Worm (Caenorhabditis elegans) whole organism, young adult: ENCODE data around the gene zipt-2.2.

Source experiments
- B0019.2 ChIP-seq: fragments of 200-800 bp; sonication (Bioruptor generic); conservative IDR thresholded peaks from 2 replicates; pipeline ENCODE4 v1.3.6; 2022; ENCODE audit warnings: missing genetic modification reagents, missing genetic modification characterization, missing compliant biosample characterization
- C06A6.2 ChIP-seq: fragments of 200-800 bp; sonication (Bioruptor generic); conservative IDR thresholded peaks from 2 replicates; pipeline ENCODE4 v1.3.6; 2022; ENCODE audit warnings: missing genetic modification characterization, missing compliant biosample characterization
- F10E7.11 ChIP-seq: sonication (generic microtip); optimal IDR thresholded peaks from 2 replicates; lab custom pipeline; 2017; ENCODE audit warnings: mild to moderate bottlenecking, missing genetic modification characterization, moderate library complexity, missing compliant biosample characterization
- F39B2.1 ChIP-seq: fragments of 200-800 bp; sonication (Bioruptor generic); IDR thresholded peaks from 2 replicates; pipeline ENCODE4 v1.3.6; 2022; ENCODE audit warnings: missing genetic modification reagents, missing genetic modification characterization, missing compliant biosample characterization
- F52B5.7 ChIP-seq: sonication (generic microtip); optimal IDR thresholded peaks from 2 replicates; lab custom pipeline; 2016; ENCODE audit warnings: mild to moderate bottlenecking, missing genetic modification characterization, missing compliant biosample characterization
- Y53F4B.3 ChIP-seq: fragments of 200-800 bp; sonication (Bioruptor generic); IDR thresholded peaks from 2 replicates; pipeline ENCODE4 v1.3.6; 2022; ENCODE audit warnings: missing genetic modification reagents, missing genetic modification characterization, missing compliant biosample characterization
- Y56A3A.18 ChIP-seq: fragments of 200-800 bp; sonication (Bioruptor generic); IDR thresholded peaks from 2 replicates; pipeline ENCODE4 v1.3.6; 2022; ENCODE audit warnings: missing genetic modification reagents, missing genetic modification characterization, missing compliant biosample characterization
- Y79H2A.3 ChIP-seq: fragments of 200-800 bp; sonication (Bioruptor generic); conservative IDR thresholded peaks from 2 replicates; pipeline ENCODE4 v1.3.6; 2022; ENCODE audit warnings: missing genetic modification reagents, missing genetic modification characterization, missing compliant biosample characterization
- ama-1 ChIP-seq, 3 experiments: fragments of 150-350 bp in 1 of 3; sonication (generic microtip) in 2 of 3; optimal IDR thresholded peaks; 2 replicates each; lab custom pipeline; 2014 to 2018; ENCODE audit warnings: missing biosample characterization in 2 of 3, missing genetic modification characterization in 2 of 3, missing genetic modification reagents in 2 of 3
- attf-5 ChIP-seq: fragments of 200-800 bp; sonication (Bioruptor generic); optimal IDR thresholded peaks from 2 replicates; lab custom pipeline; 2018; ENCODE audit warnings: mild to moderate bottlenecking, missing genetic modification characterization, missing compliant biosample characterization
- ceh-79 ChIP-seq: sonication (generic microtip); optimal IDR thresholded peaks from 2 replicates; lab custom pipeline; 2017; ENCODE audit warnings: mild to moderate bottlenecking, missing genetic modification characterization, missing compliant biosample characterization
- dox-1 ChIP-seq: fragments of 200-800 bp; sonication (Bioruptor generic); IDR thresholded peaks from 2 replicates; pipeline ENCODE4 v1.3.6; 2022; ENCODE audit warnings: missing genetic modification reagents, missing genetic modification characterization, missing compliant biosample characterization
- dpff-1 ChIP-seq: sonication (generic microtip); optimal IDR thresholded peaks from 2 replicates; lab custom pipeline; 2017; ENCODE audit warnings: mild to moderate bottlenecking, missing genetic modification characterization, missing compliant biosample characterization
- ets-4 ChIP-seq: fragments of 200-800 bp; sonication (Bioruptor generic); optimal IDR thresholded peaks from 2 replicates; lab custom pipeline; 2018; ENCODE audit warnings: mild to moderate bottlenecking, missing genetic modification characterization, missing compliant biosample characterization
- fkh-3 ChIP-seq: sonication (generic microtip); optimal IDR thresholded peaks from 2 replicates; lab custom pipeline; 2016; ENCODE audit warnings: mild to moderate bottlenecking, missing genetic modification characterization, missing compliant biosample characterization
- hmg-20 ChIP-seq: fragments of 200-800 bp; sonication (Bioruptor generic); IDR thresholded peaks from 2 replicates; pipeline ENCODE4 v1.3.6; 2022; ENCODE audit warnings: missing genetic modification reagents, missing genetic modification characterization, missing compliant biosample characterization
- hsf-1 ChIP-seq: fragments of 200-800 bp; sonication (Bioruptor generic); IDR thresholded peaks from 2 replicates; pipeline ENCODE4 v1.3.6; 2022; ENCODE audit warnings: missing genetic modification reagents, missing genetic modification characterization, missing compliant biosample characterization
- let-607 ChIP-seq, 2 experiments: fragments of 200-800 bp in 1 of 2; sonication (Bioruptor generic) in 1 of 2; sonication (generic microtip) in 1 of 2; optimal IDR thresholded peaks; 2 replicates each; lab custom pipeline; 2016 to 2018; ENCODE audit warnings: mild to moderate bottlenecking in 2 of 2, missing compliant biosample characterization in 2 of 2, missing genetic modification characterization in 2 of 2, moderate library complexity in 2 of 2, missing genotype in 1 of 2
- lsy-27 ChIP-seq: sonication (generic microtip); optimal IDR thresholded peaks from 2 replicates; lab custom pipeline; 2017; ENCODE audit warnings: missing genetic modification characterization, mild to moderate bottlenecking, missing compliant biosample characterization, antibody characterized with exemption, missing genotype, borderline replicate concordance; ENCODE audit not compliant: insufficient read depth
- madf-3 ChIP-seq: fragments of 200-800 bp; sonication (Bioruptor generic); IDR thresholded peaks from 2 replicates; pipeline ENCODE4 v1.3.6; 2022; ENCODE audit warnings: missing genetic modification reagents, missing genetic modification characterization, missing compliant biosample characterization
- madf-6 ChIP-seq: fragments of 200-800 bp; sonication (Bioruptor generic); IDR thresholded peaks from 2 replicates; pipeline ENCODE4 v1.3.6; 2022; ENCODE audit warnings: missing genetic modification reagents, missing genetic modification characterization, missing compliant biosample characterization
- mes-4 ChIP-seq: sonication (generic microtip); optimal IDR thresholded peaks from 2 replicates; lab custom pipeline; 2016; ENCODE audit warnings: missing genotype, missing genetic modification characterization, missing compliant biosample characterization
- nfya-1 ChIP-seq: sonication (generic microtip); optimal IDR thresholded peaks from 2 replicates; lab custom pipeline; 2017; ENCODE audit warnings: antibody characterized with exemption, missing compliant biosample characterization, missing genetic modification characterization, borderline replicate concordance; ENCODE audit not compliant: insufficient read depth
- nhr-120 ChIP-seq: fragments of 200-800 bp; sonication (Bioruptor generic); IDR thresholded peaks from 2 replicates; pipeline ENCODE4 v1.3.6; 2022; ENCODE audit warnings: missing genetic modification characterization, missing compliant biosample characterization
- nhr-179 ChIP-seq: sonication (generic microtip); optimal IDR thresholded peaks from 2 replicates; lab custom pipeline; 2016; ENCODE audit warnings: mild to moderate bottlenecking, missing genetic modification characterization, missing compliant biosample characterization
- nhr-90 ChIP-seq: sonication (generic microtip); optimal IDR thresholded peaks from 2 replicates; lab custom pipeline; 2016; ENCODE audit warnings: missing genotype, mild to moderate bottlenecking, missing genetic modification characterization, missing compliant biosample characterization
- pbrm-1 ChIP-seq: fragments of 200-800 bp; sonication (Bioruptor generic); IDR thresholded peaks from 2 replicates; pipeline ENCODE4 v1.3.6; 2022; ENCODE audit warnings: missing genetic modification reagents, missing genetic modification characterization, missing compliant biosample characterization
- rec-8 ChIP-seq, 2 experiments: sonication (generic microtip); optimal IDR thresholded peaks; 2 replicates each; lab custom pipeline; 2016; ENCODE audit warnings: mild to moderate bottlenecking in 2 of 2, missing genetic modification characterization in 2 of 2, missing genetic modification reagents in 2 of 2, missing genotype in 2 of 2, missing biosample characterization in 1 of 2, missing compliant biosample characterization in 1 of 2, moderate library complexity in 1 of 2
- snpc-1.3 ChIP-seq: sonication (generic microtip); optimal IDR thresholded peaks from 2 replicates; lab custom pipeline; 2017; ENCODE audit warnings: missing genetic modification characterization, mild to moderate bottlenecking, missing compliant biosample characterization, antibody characterized with exemption, moderate library complexity, missing genotype, missing genetic modification reagents; ENCODE audit not compliant: insufficient read depth
- sptf-2 ChIP-seq: fragments of 200-800 bp; sonication (Bioruptor generic); optimal IDR thresholded peaks from 2 replicates; lab custom pipeline; 2018; ENCODE audit warnings: mild to moderate bottlenecking, missing genetic modification characterization, missing compliant biosample characterization
- tbp1 ChIP-seq: fragments of 200-800 bp; sonication (Bioruptor generic); optimal IDR thresholded peaks from 2 replicates; lab custom pipeline; 2018; ENCODE audit warnings: mild to moderate bottlenecking, missing genetic modification characterization, missing compliant biosample characterization
- tbx-9 ChIP-seq: sonication (generic microtip); optimal IDR thresholded peaks from 2 replicates; lab custom pipeline; 2016; ENCODE audit warnings: borderline replicate concordance, missing genetic modification characterization, inconsistent platforms, missing compliant biosample characterization
- unc-130 ChIP-seq: sonication (generic microtip); optimal IDR thresholded peaks from 2 replicates; lab custom pipeline; 2016; ENCODE audit warnings: missing genetic modification reagents, missing genetic modification characterization, missing compliant biosample characterization
- unc-62 ChIP-seq: fragments of 150-350 bp; optimal IDR thresholded peaks from 2 replicates; lab custom pipeline; 2014; ENCODE audit warnings: missing biosample characterization, missing genetic modification reagents, missing genetic modification characterization
- ztf-26 ChIP-seq: sonication (generic microtip); optimal IDR thresholded peaks from 2 replicates; lab custom pipeline; 2017; ENCODE audit warnings: missing genetic modification characterization, missing compliant biosample characterization

zipt-2.2 gene

ce11 chrIV:4227917-4228316 lies 7.2 kb downstream of the zipt-2.2 start, which contains the start of gene srbc-70:
TSS of gene srbc-70 (minus strand) at chrIV:4228017.
- no peak for TF ChIP-seq tbx-9 (tag; lab: Kevin White, UChicago)
- TF ChIP-seq F10E7.11 (tag; lab: Kevin White, UChicago), result no peak
- TF ChIP-seq madf-3, result no peak
- TF ChIP-seq attf-5 (GFP tag; lab: Kevin White, UChicago), result no peak
- no peak for TF ChIP-seq lsy-27 (tag; lab: Kevin White, UChicago)
- TF ChIP-seq unc-62 (GFP tag; lab: Kevin White, UChicago), result no peak
- TF ChIP-seq ama-1 (optimal IDR thresholded peaks at IDR 0.05; lab: Kevin White, UChicago), result no peak
- no peak for TF ChIP-seq ama-1 (GFP tag; optimal IDR thresholded peaks at IDR 0.05; lab: Kevin White, UChicago)
- TF ChIP-seq dox-1 (GFP tag; lab: Robert Waterston, UW), result no peak
- no peak for TF ChIP-seq F39B2.1 (GFP tag; lab: Robert Waterston, UW)
- TF ChIP-seq nhr-179 (tag; lab: Kevin White, UChicago), result no peak
- TF ChIP-seq ztf-26 (tag; lab: Kevin White, UChicago), result no peak
- no peak for TF ChIP-seq nhr-120
- no peak for TF ChIP-seq C06A6.2 (GFP tag; lab: Robert Waterston, UW)
- TF ChIP-seq snpc-1.3 (tag; lab: Kevin White, UChicago), result no peak
- no peak for TF ChIP-seq let-607 (tag; optimal IDR thresholded peaks at IDR 0.05; lab: Kevin White, UChicago)
- no peak for TF ChIP-seq mes-4
- no peak for TF ChIP-seq tbp1 (GFP tag; lab: Kevin White, UChicago)
- no peak for TF ChIP-seq dpff-1 (tag; lab: Kevin White, UChicago)
- TF ChIP-seq fkh-3, result no peak
- TF ChIP-seq rec-8 (tag; optimal IDR thresholded peaks at IDR 0.05; lab: Kevin White, UChicago), result no peak

- no peak for TF ChIP-seq mes-4
- no peak for TF ChIP-seq ceh-79 (tag; lab: Kevin White, UChicago)
- no peak for TF ChIP-seq Y53F4B.3 (GFP tag; lab: Robert Waterston, UW)
- TF ChIP-seq sptf-2 (GFP tag; lab: Kevin White, UChicago), result no peak
- TF ChIP-seq nhr-90, result no peak
- TF ChIP-seq, all 124 proteins: peak for 0
These were observed 9.3 kb downstream of the zipt-2.2 start, which contains the start of gene srbc-71 for ce11 chrIV:4225851-4226250. TSS of gene srbc-71 (minus strand) at chrIV:4225951.

- TF ChIP-seq nfya-1 (tag; lab: Kevin White, UChicago) (no peak), Y79H2A.3 (no peak), B0019.2 (GFP tag; lab: Robert Waterston, UW) (no peak), let-607 (tag; optimal IDR thresholded peaks at IDR 0.05; lab: Kevin White, UChicago) (no peak), sptf-2 (GFP tag; lab: Kevin White, UChicago) (no peak), madf-6 (GFP tag; lab: Robert Waterston, UW) (no peak), hmg-20 (GFP tag; lab: Robert Waterston, UW) (no peak), pbrm-1 (GFP tag; lab: Robert Waterston, UW) (no peak), unc-130 (no peak), F52B5.7 (tag; lab: Kevin White, UChicago) (no peak), fkh-3 (no peak), ets-4 (GFP tag; lab: Kevin White, UChicago) (no peak), dpff-1 (tag; lab: Kevin White, UChicago) (no peak)
These were observed 15.2 kb downstream of the zipt-2.2 start, which contains the start of gene F30B5.11 for ce11 chrIV:4219983-4220382. TSS of gene F30B5.11 (minus strand) at chrIV:4220083.

ce11 chrIV:4218276-4218675 lies 16.9 kb downstream of the zipt-2.2 start:
- TF ChIP-seq Y56A3A.18 (0 out of 2 replicates have a peak, but pooled peaks have one; percentile 39), hsf-1 (GFP tag; lab: Robert Waterston, UW) (no peak)
